Worm (Caenorhabditis elegans) whole organism, L4/young adult: ENCODE data around the gene ttr-39.

Experiments used
- dao-5 ChIP-seq: sonication (generic microtip); optimal IDR thresholded peaks from 2 replicates; lab custom pipeline; 2016; ENCODE audit warnings: missing genotype, missing genetic modification characterization, moderate library complexity, missing compliant biosample characterization
- him-1 ChIP-seq: sonication (generic microtip); optimal IDR thresholded peaks from 2 replicates; lab custom pipeline; 2016; ENCODE audit warnings: missing genotype, missing genetic modification reagents, missing genetic modification characterization, missing compliant biosample characterization

DNA sequence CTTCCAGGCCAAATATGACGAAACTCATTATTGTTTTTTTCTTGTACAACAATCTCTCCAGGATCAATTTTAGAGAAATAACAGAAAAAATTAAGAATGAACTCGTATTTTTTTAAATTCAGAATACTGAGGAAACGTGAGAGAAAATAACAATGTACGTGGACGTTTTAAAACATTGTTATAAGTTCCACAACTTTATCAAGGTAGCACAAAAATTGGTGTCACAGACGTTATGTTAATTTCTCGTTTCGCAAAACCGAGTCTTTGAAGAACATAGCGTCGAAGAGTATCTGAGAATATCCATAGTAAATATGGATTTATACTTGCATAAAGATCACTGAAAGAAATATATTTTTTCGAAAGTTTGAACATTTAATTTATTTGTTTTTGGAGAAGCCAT lies 38.6 kb downstream of the ttr-39 start, which contains the start of gene T04B2.8:
- TF ChIP-seq him-1 (tag; lab: Kevin White, UChicago) = no peak
- no peak for TF ChIP-seq dao-5
